Fruit fly (Drosophila melanogaster) whole organism, prepupa: ENCODE measurements around the gene CG7126.

Source experiments
- Blimp-1 ChIP-seq: fragments of 200-800 bp; sonication (Bioruptor generic); optimal IDR thresholded peaks from 3 replicates; lab custom pipeline; 2017; ENCODE audit warnings: missing biosample characterization, missing genetic modification characterization, mild to moderate bottlenecking, moderate library complexity, missing genetic modification reagents
- CG10669 ChIP-seq: fragments of 200-800 bp; sonication (Bioruptor generic); optimal IDR thresholded peaks from 3 replicates; lab custom pipeline; 2018; ENCODE audit warnings: missing biosample characterization, mild to moderate bottlenecking, missing genetic modification characterization, moderate library complexity
- CG11294 ChIP-seq: fragments of 200-800 bp; sonication (Bioruptor generic); IDR thresholded peaks from 2 replicates; pipeline ENCODE4 v1.3.6; 2022; ENCODE audit warnings: missing biosample characterization, missing genetic modification characterization
- CG11762 ChIP-seq: fragments of 200-800 bp; sonication (Bioruptor generic); optimal IDR thresholded peaks from 3 replicates; lab custom pipeline; 2016; ENCODE audit warnings: missing biosample characterization, missing genetic modification characterization; ENCODE audit not compliant: insufficient read depth
- CG11902 ChIP-seq: fragments of 200-800 bp; sonication (Bioruptor generic); optimal IDR thresholded peaks from 3 replicates; lab custom pipeline; 2016; ENCODE audit warnings: missing biosample characterization, missing genetic modification characterization
- CG15336 ChIP-seq: fragments of 200-800 bp; sonication (Bioruptor generic); IDR thresholded peaks from 2 replicates; pipeline ENCODE4 v1.3.6; 2022; ENCODE audit warnings: missing biosample characterization, missing genetic modification characterization
- CG1621 ChIP-seq: fragments of 200-800 bp; sonication (Bioruptor generic); optimal IDR thresholded peaks from 3 replicates; lab custom pipeline; 2018; ENCODE audit warnings: missing biosample characterization, mild to moderate bottlenecking, missing genetic modification characterization
- CG32006 ChIP-seq: fragments of 200-800 bp; sonication (Bioruptor generic); optimal IDR thresholded peaks from 3 replicates; lab custom pipeline; 2017; ENCODE audit warnings: missing biosample characterization, mild to moderate bottlenecking, missing genetic modification characterization
- CG34406 ChIP-seq: fragments of 200-800 bp; sonication (Bioruptor generic); optimal IDR thresholded peaks from 3 replicates; lab custom pipeline; 2016; ENCODE audit warnings: missing biosample characterization, missing genetic modification characterization
- CG3919 ChIP-seq: fragments of 200-800 bp; sonication (Bioruptor generic); optimal IDR thresholded peaks from 3 replicates; lab custom pipeline; 2016; ENCODE audit warnings: missing biosample characterization, missing genetic modification characterization
- CG4318 ChIP-seq: fragments of 200-800 bp; sonication (Bioruptor generic); optimal IDR thresholded peaks from 3 replicates; lab custom pipeline; 2017; ENCODE audit warnings: missing biosample characterization, mild to moderate bottlenecking, missing genetic modification characterization
- CG6276 ChIP-seq: fragments of 200-800 bp; sonication (Bioruptor generic); optimal IDR thresholded peaks from 2 replicates; lab custom pipeline; 2017; ENCODE audit warnings: missing biosample characterization, mild to moderate bottlenecking, missing genetic modification characterization
- CG6792 ChIP-seq: fragments of 200-800 bp; sonication (Bioruptor generic); optimal IDR thresholded peaks from 3 replicates; lab custom pipeline; 2016; ENCODE audit warnings: missing biosample characterization, missing genetic modification characterization
- CG6808 ChIP-seq: fragments of 200-800 bp; sonication (Bioruptor generic); optimal IDR thresholded peaks from 3 replicates; lab custom pipeline; 2017; ENCODE audit warnings: missing biosample characterization, missing genetic modification characterization, mild to moderate bottlenecking, moderate library complexity, missing genetic modification reagents
- CG6854 ChIP-seq: fragments of 200-800 bp; sonication (Bioruptor generic); optimal IDR thresholded peaks from 2 replicates; lab custom pipeline; 2017; ENCODE audit warnings: missing biosample characterization, mild to moderate bottlenecking, missing genetic modification characterization
- CG7368 ChIP-seq: fragments of 200-800 bp; sonication (Bioruptor generic); optimal IDR thresholded peaks from 3 replicates; lab custom pipeline; 2016; ENCODE audit warnings: missing biosample characterization, missing genetic modification characterization
- CG8119 ChIP-seq: fragments of 200-800 bp; sonication (Bioruptor generic); IDR thresholded peaks from 3 replicates; pipeline ENCODE4 v1.3.6; 2022; ENCODE audit warnings: missing biosample characterization, missing genetic modification characterization
- CG8319 ChIP-seq: fragments of 200-800 bp; sonication (Bioruptor generic); optimal IDR thresholded peaks from 3 replicates; lab custom pipeline; 2016; ENCODE audit warnings: missing biosample characterization, missing genetic modification characterization
- CG8632 ChIP-seq: fragments of 200-800 bp; sonication (Bioruptor generic); optimal IDR thresholded peaks from 3 replicates; lab custom pipeline; 2016; ENCODE audit warnings: missing biosample characterization, missing genetic modification characterization
- CG9139 ChIP-seq: fragments of 200-800 bp; sonication (Bioruptor generic); optimal IDR thresholded peaks from 3 replicates; lab custom pipeline; 2017; ENCODE audit warnings: missing biosample characterization, mild to moderate bottlenecking, missing genetic modification characterization
- Eip75B ChIP-seq: fragments of 200-800 bp; sonication (Bioruptor generic); optimal IDR thresholded peaks from 3 replicates; lab custom pipeline; 2016; ENCODE audit warnings: missing biosample characterization, missing genetic modification characterization
- Eip78C ChIP-seq: fragments of 200-800 bp; sonication (Bioruptor generic); peaks from one replicate; lab custom pipeline; 2016; ENCODE audit warnings: missing biosample characterization, missing genetic modification characterization
- Eip93F ChIP-seq: fragments of 200-800 bp; sonication (Bioruptor generic); optimal IDR thresholded peaks from 2 replicates; lab custom pipeline; 2016; ENCODE audit warnings: missing biosample characterization, mild to moderate bottlenecking, missing genetic modification characterization
- Ets96B ChIP-seq: fragments of 200-800 bp; optimal IDR thresholded peaks from 2 replicates; lab custom pipeline; 2019; ENCODE audit warnings: missing biosample characterization, mild to moderate bottlenecking, missing genetic modification characterization, moderate library complexity
- Gug ChIP-seq: fragments of 200-800 bp; sonication (Bioruptor generic); IDR thresholded peaks from 2 replicates; pipeline ENCODE4 v1.3.6; 2022; ENCODE audit warnings: missing biosample characterization, missing genetic modification characterization
- Hr38 ChIP-seq: sonication (Bioruptor generic); optimal IDR thresholded peaks from 2 replicates; lab custom pipeline; 2016; ENCODE audit warnings: missing biosample characterization, missing genetic modification characterization
- Hr39 ChIP-seq: fragments of 200-800 bp; sonication (Bioruptor generic); optimal IDR thresholded peaks from 2 replicates; lab custom pipeline; 2016; ENCODE audit warnings: missing biosample characterization, missing genetic modification characterization
- Hr4 ChIP-seq: fragments of 200-800 bp; sonication (Bioruptor generic); optimal IDR thresholded peaks from 3 replicates; lab custom pipeline; 2016; ENCODE audit warnings: missing biosample characterization, missing genetic modification characterization
- OdsH ChIP-seq: fragments of 200-800 bp; sonication (Bioruptor generic); optimal IDR thresholded peaks from 3 replicates; lab custom pipeline; 2016; ENCODE audit warnings: missing biosample characterization, missing genetic modification characterization
- Smox ChIP-seq: fragments of 200-800 bp; sonication (Bioruptor generic); optimal IDR thresholded peaks from 3 replicates; lab custom pipeline; 2016; ENCODE audit warnings: missing biosample characterization, missing genetic modification characterization
- Sox102F ChIP-seq: fragments of 200-800 bp; sonication (Bioruptor generic); optimal IDR thresholded peaks from 2 replicates; lab custom pipeline; 2016; ENCODE audit warnings: missing biosample characterization, mild to moderate bottlenecking, missing genetic modification characterization
- Sox14 ChIP-seq: fragments of 200-800 bp; sonication (Bioruptor generic); optimal IDR thresholded peaks from 3 replicates; lab custom pipeline; 2016; ENCODE audit warnings: missing biosample characterization, missing genetic modification characterization
- achi ChIP-seq: fragments of 200-800 bp; sonication (Bioruptor generic); optimal IDR thresholded peaks from 3 replicates; lab custom pipeline; 2016; ENCODE audit warnings: missing biosample characterization, missing genetic modification characterization
- dac ChIP-seq: fragments of 200-800 bp; sonication (Bioruptor generic); optimal IDR thresholded peaks from 2 replicates; lab custom pipeline; 2017; ENCODE audit warnings: missing biosample characterization, mild to moderate bottlenecking, missing genetic modification characterization
- dsx ChIP-seq: fragments of 200-800 bp; optimal IDR thresholded peaks from 3 replicates; lab custom pipeline; 2019; ENCODE audit warnings: missing biosample characterization, mild to moderate bottlenecking, missing genetic modification characterization, moderate library complexity; ENCODE audit not compliant: poor library complexity, severe bottlenecking
- eg ChIP-seq: fragments of 200-800 bp; sonication (Bioruptor generic); IDR thresholded peaks from 3 replicates; pipeline ENCODE4 v1.3.6; 2022; ENCODE audit warnings: missing biosample characterization, missing genetic modification characterization
- esn ChIP-seq: fragments of 200-800 bp; sonication (Bioruptor generic); optimal IDR thresholded peaks from 2 replicates; lab custom pipeline; 2016; ENCODE audit warnings: missing biosample characterization, mild to moderate bottlenecking, missing genetic modification characterization, moderate library complexity
- fd59A ChIP-seq: fragments of 200-800 bp; sonication (Bioruptor generic); optimal IDR thresholded peaks from 2 replicates; lab custom pipeline; 2017; ENCODE audit warnings: missing biosample characterization, mild to moderate bottlenecking, missing genetic modification characterization, missing genetic modification reagents
- fd85E ChIP-seq: fragments of 200-800 bp; sonication (Bioruptor generic); optimal IDR thresholded peaks from 3 replicates; lab custom pipeline; 2016; ENCODE audit warnings: missing biosample characterization, missing genetic modification characterization
- lz ChIP-seq: fragments of 200-800 bp; sonication (Bioruptor generic); optimal IDR thresholded peaks from 3 replicates; lab custom pipeline; 2016; ENCODE audit warnings: missing biosample characterization, missing genetic modification characterization
- net ChIP-seq: fragments of 200-800 bp; sonication (Bioruptor generic); optimal IDR thresholded peaks from 3 replicates; lab custom pipeline; 2016; ENCODE audit warnings: missing biosample characterization, missing genetic modification characterization
- pdm3 ChIP-seq: fragments of 200-800 bp; sonication (Bioruptor generic); optimal IDR thresholded peaks from 3 replicates; lab custom pipeline; 2016; ENCODE audit warnings: missing biosample characterization, missing genetic modification characterization
- salr ChIP-seq, 2 experiments: fragments of 200-800 bp; sonication (Bioruptor generic); optimal IDR thresholded peaks; 3 replicates each; lab custom pipeline; 2016 to 2018; ENCODE audit warnings: missing biosample characterization in 2 of 2, missing genetic modification characterization in 2 of 2, mild to moderate bottlenecking in 1 of 2
- spab ChIP-seq: fragments of 200-800 bp; sonication (Bioruptor generic); optimal IDR thresholded peaks from 2 replicates; lab custom pipeline; 2017; ENCODE audit warnings: missing biosample characterization, mild to moderate bottlenecking, missing genetic modification characterization, missing genetic modification reagents
- ss ChIP-seq, 2 experiments: fragments of 200-800 bp; sonication (Bioruptor generic); optimal IDR thresholded peaks; 2 replicates in 1 of 2; 3 replicates in 1 of 2; lab custom pipeline; 2017 to 2018; ENCODE audit warnings: mild to moderate bottlenecking in 2 of 2, missing biosample characterization in 2 of 2, missing genetic modification characterization in 2 of 2, moderate library complexity in 1 of 2
- svp ChIP-seq: fragments of 200-800 bp; sonication (Bioruptor generic); peaks from one replicate; lab custom pipeline; 2016; ENCODE audit warnings: missing biosample characterization, missing genetic modification characterization
- vri ChIP-seq: fragments of 200-800 bp; sonication (Bioruptor generic); optimal IDR thresholded peaks from 3 replicates; lab custom pipeline; 2016; ENCODE audit warnings: missing biosample characterization, mild to moderate bottlenecking, missing genetic modification characterization

Gene CG7126

DNA sequence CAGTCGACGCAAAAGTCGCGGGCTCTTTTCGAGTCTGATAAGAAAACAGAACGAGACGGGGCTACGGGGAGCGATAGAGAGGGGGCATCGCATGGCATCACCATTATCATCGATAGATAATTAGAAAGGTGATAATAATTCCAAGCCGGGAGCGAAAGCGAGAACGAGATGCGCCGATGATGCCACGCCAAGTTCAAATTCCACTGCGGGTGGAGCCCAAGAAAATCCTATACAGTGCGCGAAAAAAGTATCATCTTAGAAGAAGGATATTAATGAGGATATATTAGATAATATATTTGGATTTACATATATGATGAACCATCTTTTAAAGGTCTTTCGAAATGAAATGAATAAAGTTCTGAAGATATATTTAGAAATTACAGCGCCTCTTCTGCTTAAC, 10.1 kb upstream of the CG7126 start (continued):
- TF ChIP-seq CG4318 (GFP tag; lab: Kevin White, UChicago) (no peak), CG11762 (GFP tag; lab: Kevin White, UChicago) (no peak), CG34406 (GFP tag; lab: Kevin White, UChicago) (no peak), CG8319 (GFP tag; lab: Kevin White, UChicago) (no peak), lz (GFP tag; lab: Kevin White, UChicago) (no peak), Hr38 (GFP tag; lab: Kevin White, UChicago) (no peak), Eip93F (GFP tag; lab: Kevin White, UChicago) (no peak), ss (GFP tag; optimal IDR thresholded peaks at IDR 0.05; lab: Kevin White, UChicago) (peak in 1 of 2 experiments; percentile 44), Sox102F (GFP tag; lab: Kevin White, UChicago) (no peak), svp (GFP tag; lab: Kevin White, UChicago) (peak; percentile 54), Eip78C (GFP tag; lab: Kevin White, UChicago) (peak; percentile 64), CG6808 (GFP tag; lab: Kevin White, UChicago) (peak; percentile 44)
- TF ChIP-seq, all 60 proteins: peak for 7

DNA sequence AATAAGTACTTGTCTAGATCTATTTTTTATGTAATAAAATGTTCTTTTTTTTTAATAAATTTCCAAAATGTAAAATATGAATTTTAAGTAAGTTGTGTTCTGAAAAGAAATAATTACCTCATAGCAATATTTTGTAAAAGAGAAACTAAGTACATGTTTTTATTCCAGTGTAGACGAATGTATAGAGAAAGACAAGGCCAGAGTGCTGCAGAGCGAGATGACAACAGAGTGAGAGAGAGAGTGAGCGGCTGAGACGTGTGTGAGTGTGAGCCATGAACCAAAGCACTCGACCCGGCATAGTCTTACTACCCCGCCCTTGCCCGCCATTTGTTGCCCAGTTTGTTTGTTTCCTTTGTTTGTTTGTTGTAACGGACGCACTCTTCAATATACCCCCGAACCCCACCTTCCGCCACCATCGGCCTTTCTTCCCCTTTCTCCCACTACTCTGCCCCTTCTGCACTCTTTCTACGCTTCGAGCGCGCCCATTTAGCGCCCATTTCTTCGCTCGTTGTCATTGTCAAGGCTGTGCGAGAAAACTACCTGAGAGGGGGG, 8.8 kb upstream of the CG7126 start:
- TF ChIP-seq CG7368 (GFP tag; lab: Kevin White, UChicago) (peak; percentile 0), pdm3 (GFP tag; lab: Kevin White, UChicago) (no peak), dsx (GFP tag; lab: Kevin White, UChicago) (peak; percentile 32), Eip75B (GFP tag; lab: Kevin White, UChicago) (peak; percentile 46), CG8632 (peak; percentile 63), CG6276 (peak; percentile 22), Ets96B (tag; lab: Kevin White, UChicago) (peak; percentile 51), Blimp-1 (GFP tag; lab: Kevin White, UChicago) (peak; percentile 33), CG11294 (GFP tag; lab: Robert Waterston, UW) (no peak), dac (no peak), Eip93F (GFP tag; lab: Kevin White, UChicago) (no peak), Eip78C (GFP tag; lab: Kevin White, UChicago) (peak; percentile 75), Sox102F (GFP tag; lab: Kevin White, UChicago) (peak; percentile 40), Sox14 (GFP tag; lab: Kevin White, UChicago) (peak; percentile 88), vri (no peak), fd59A (GFP tag; lab: Kevin White, UChicago) (no peak), svp (GFP tag; lab: Kevin White, UChicago) (peak; percentile 37), CG11762 (GFP tag; lab: Kevin White, UChicago) (peak; percentile 15), spab (GFP tag; lab: Kevin White, UChicago) (peak; percentile 6), esn (GFP tag; lab: Kevin White, UChicago) (peak; percentile 61), Hr38 (GFP tag; lab: Kevin White, UChicago) (no peak), net (peak; percentile 7), fd85E (GFP tag; lab: Kevin White, UChicago) (no peak), Hr4 (GFP tag; lab: Kevin White, UChicago) (peak; percentile 0), CG11902 (GFP tag; lab: Kevin White, UChicago) (no peak), CG10669 (GFP tag; lab: Kevin White, UChicago) (peak; percentile 45), CG15336 (peak; percentile 13; the same call in 1 of the 2 replicates), CG4318 (GFP tag; lab: Kevin White, UChicago) (peak; percentile 15), Smox (GFP tag; lab: Kevin White, UChicago) (no peak), CG6792 (GFP tag; lab: Kevin White, UChicago) (peak; percentile 39), Hr39 (peak; percentile 27), Gug (GFP tag; lab: Robert Waterston, UW) (no peak), salr (GFP tag; optimal IDR thresholded peaks at IDR 0.05; lab: Kevin White, UChicago) (peak; percentile 58 to 82), CG9139 (GFP tag; lab: Kevin White, UChicago) (peak; percentile 66), eg (GFP tag; lab: Robert Waterston, UW) (peak; percentile 52; the same call in 1 of the 3 replicates), ss (GFP tag; optimal IDR thresholded peaks at IDR 0.05; lab: Kevin White, UChicago) (peak; percentile 36 to 46), CG8119 (GFP tag; lab: Robert Waterston, UW) (peak; percentile 31; the same call in 1 of the 3 replicates), CG1621 (tag; lab: Kevin White, UChicago) (peak; percentile 65), CG6854 (GFP tag; lab: Kevin White, UChicago) (peak; percentile 70), CG32006 (GFP tag; lab: Kevin White, UChicago) (peak; percentile 62), achi (GFP tag; lab: Kevin White, UChicago) (no peak), CG34406 (GFP tag; lab: Kevin White, UChicago) (peak; percentile 45), CG3919 (GFP tag; lab: Kevin White, UChicago) (peak; percentile 57), OdsH (GFP tag; lab: Kevin White, UChicago) (peak; percentile 15)
